Fruit fly (Drosophila melanogaster) whole organism, prepupa: Measurements from ENCODE around the gene Rassf.

Experiments used
- Blimp-1 ChIP-seq: fragments of 200-800 bp; sonication (Bioruptor generic); optimal IDR thresholded peaks from 3 replicates; lab custom pipeline; 2017; ENCODE audit warnings: missing biosample characterization, missing genetic modification characterization, mild to moderate bottlenecking, moderate library complexity, missing genetic modification reagents
- CG10631 ChIP-seq: fragments of 200-800 bp; sonication (Bioruptor generic); optimal IDR thresholded peaks from 2 replicates; lab custom pipeline; 2016; ENCODE audit warnings: missing biosample characterization, missing genetic modification characterization
- CG10669 ChIP-seq: fragments of 200-800 bp; sonication (Bioruptor generic); optimal IDR thresholded peaks from 3 replicates; lab custom pipeline; 2018; ENCODE audit warnings: missing biosample characterization, mild to moderate bottlenecking, missing genetic modification characterization, moderate library complexity
- CG11294 ChIP-seq: fragments of 200-800 bp; sonication (Bioruptor generic); IDR thresholded peaks from 2 replicates; pipeline ENCODE4 v1.3.6; 2022; ENCODE audit warnings: missing biosample characterization, missing genetic modification characterization
- CG11762 ChIP-seq: fragments of 200-800 bp; sonication (Bioruptor generic); optimal IDR thresholded peaks from 3 replicates; lab custom pipeline; 2016; ENCODE audit warnings: missing biosample characterization, missing genetic modification characterization; ENCODE audit not compliant: insufficient read depth
- CG11902 ChIP-seq: fragments of 200-800 bp; sonication (Bioruptor generic); optimal IDR thresholded peaks from 3 replicates; lab custom pipeline; 2016; ENCODE audit warnings: missing biosample characterization, missing genetic modification characterization
- CG15336 ChIP-seq: fragments of 200-800 bp; sonication (Bioruptor generic); IDR thresholded peaks from 2 replicates; pipeline ENCODE4 v1.3.6; 2022; ENCODE audit warnings: missing biosample characterization, missing genetic modification characterization
- CG1621 ChIP-seq: fragments of 200-800 bp; sonication (Bioruptor generic); optimal IDR thresholded peaks from 3 replicates; lab custom pipeline; 2018; ENCODE audit warnings: missing biosample characterization, mild to moderate bottlenecking, missing genetic modification characterization
- CG16779 ChIP-seq: fragments of 200-800 bp; sonication (Bioruptor generic); optimal IDR thresholded peaks from 3 replicates; lab custom pipeline; 2017; ENCODE audit warnings: missing biosample characterization, mild to moderate bottlenecking, missing genetic modification characterization
- CG3032 ChIP-seq: fragments of 200-800 bp; optimal IDR thresholded peaks from 2 replicates; lab custom pipeline; 2019; ENCODE audit warnings: missing biosample characterization, mild to moderate bottlenecking, missing genetic modification characterization, moderate library complexity
- CG32006 ChIP-seq: fragments of 200-800 bp; sonication (Bioruptor generic); optimal IDR thresholded peaks from 3 replicates; lab custom pipeline; 2017; ENCODE audit warnings: missing biosample characterization, mild to moderate bottlenecking, missing genetic modification characterization
- CG3919 ChIP-seq: fragments of 200-800 bp; sonication (Bioruptor generic); optimal IDR thresholded peaks from 3 replicates; lab custom pipeline; 2016; ENCODE audit warnings: missing biosample characterization, missing genetic modification characterization
- CG4318 ChIP-seq: fragments of 200-800 bp; sonication (Bioruptor generic); optimal IDR thresholded peaks from 3 replicates; lab custom pipeline; 2017; ENCODE audit warnings: missing biosample characterization, mild to moderate bottlenecking, missing genetic modification characterization
- CG6276 ChIP-seq: fragments of 200-800 bp; sonication (Bioruptor generic); optimal IDR thresholded peaks from 2 replicates; lab custom pipeline; 2017; ENCODE audit warnings: missing biosample characterization, mild to moderate bottlenecking, missing genetic modification characterization
- CG6792 ChIP-seq: fragments of 200-800 bp; sonication (Bioruptor generic); optimal IDR thresholded peaks from 3 replicates; lab custom pipeline; 2016; ENCODE audit warnings: missing biosample characterization, missing genetic modification characterization
- CG6808 ChIP-seq: fragments of 200-800 bp; sonication (Bioruptor generic); optimal IDR thresholded peaks from 3 replicates; lab custom pipeline; 2017; ENCODE audit warnings: missing biosample characterization, missing genetic modification characterization, mild to moderate bottlenecking, moderate library complexity, missing genetic modification reagents
- CG7368 ChIP-seq: fragments of 200-800 bp; sonication (Bioruptor generic); optimal IDR thresholded peaks from 3 replicates; lab custom pipeline; 2016; ENCODE audit warnings: missing biosample characterization, missing genetic modification characterization
- CG8632 ChIP-seq: fragments of 200-800 bp; sonication (Bioruptor generic); optimal IDR thresholded peaks from 3 replicates; lab custom pipeline; 2016; ENCODE audit warnings: missing biosample characterization, missing genetic modification characterization
- Eip75B ChIP-seq: fragments of 200-800 bp; sonication (Bioruptor generic); optimal IDR thresholded peaks from 3 replicates; lab custom pipeline; 2016; ENCODE audit warnings: missing biosample characterization, missing genetic modification characterization
- Eip78C ChIP-seq: fragments of 200-800 bp; sonication (Bioruptor generic); peaks from one replicate; lab custom pipeline; 2016; ENCODE audit warnings: missing biosample characterization, missing genetic modification characterization
- Eip93F ChIP-seq: fragments of 200-800 bp; sonication (Bioruptor generic); optimal IDR thresholded peaks from 2 replicates; lab custom pipeline; 2016; ENCODE audit warnings: missing biosample characterization, mild to moderate bottlenecking, missing genetic modification characterization
- Ets21C ChIP-seq: fragments of 200-800 bp; sonication (Bioruptor generic); optimal IDR thresholded peaks from 3 replicates; lab custom pipeline; 2016; ENCODE audit warnings: missing biosample characterization, missing genetic modification characterization
- Ets96B ChIP-seq: fragments of 200-800 bp; optimal IDR thresholded peaks from 2 replicates; lab custom pipeline; 2019; ENCODE audit warnings: missing biosample characterization, mild to moderate bottlenecking, missing genetic modification characterization, moderate library complexity
- Hr4 ChIP-seq: fragments of 200-800 bp; sonication (Bioruptor generic); optimal IDR thresholded peaks from 3 replicates; lab custom pipeline; 2016; ENCODE audit warnings: missing biosample characterization, missing genetic modification characterization
- Lpt ChIP-seq: fragments of 200-800 bp; sonication (Bioruptor generic); optimal IDR thresholded peaks from 3 replicates; lab custom pipeline; 2016; ENCODE audit warnings: missing biosample characterization, missing genetic modification characterization
- Met ChIP-seq: fragments of 200-800 bp; sonication (Bioruptor generic); optimal IDR thresholded peaks from 3 replicates; lab custom pipeline; 2016; ENCODE audit warnings: missing biosample characterization, missing genetic modification characterization
- OdsH ChIP-seq: fragments of 200-800 bp; sonication (Bioruptor generic); optimal IDR thresholded peaks from 3 replicates; lab custom pipeline; 2016; ENCODE audit warnings: missing biosample characterization, missing genetic modification characterization
- Smox ChIP-seq: fragments of 200-800 bp; sonication (Bioruptor generic); optimal IDR thresholded peaks from 3 replicates; lab custom pipeline; 2016; ENCODE audit warnings: missing biosample characterization, missing genetic modification characterization
- Sox102F ChIP-seq: fragments of 200-800 bp; sonication (Bioruptor generic); optimal IDR thresholded peaks from 2 replicates; lab custom pipeline; 2016; ENCODE audit warnings: missing biosample characterization, mild to moderate bottlenecking, missing genetic modification characterization
- achi ChIP-seq: fragments of 200-800 bp; sonication (Bioruptor generic); optimal IDR thresholded peaks from 3 replicates; lab custom pipeline; 2016; ENCODE audit warnings: missing biosample characterization, missing genetic modification characterization
- acj6 ChIP-seq: fragments of 200-800 bp; sonication (Bioruptor generic); optimal IDR thresholded peaks from 3 replicates; lab custom pipeline; 2016; ENCODE audit warnings: missing biosample characterization, missing genetic modification characterization
- cyc ChIP-seq: fragments of 200-800 bp; sonication (Bioruptor generic); optimal IDR thresholded peaks from 3 replicates; lab custom pipeline; 2016; ENCODE audit warnings: missing biosample characterization, missing genetic modification characterization
- dac ChIP-seq: fragments of 200-800 bp; sonication (Bioruptor generic); optimal IDR thresholded peaks from 2 replicates; lab custom pipeline; 2017; ENCODE audit warnings: missing biosample characterization, mild to moderate bottlenecking, missing genetic modification characterization
- dsx ChIP-seq: fragments of 200-800 bp; optimal IDR thresholded peaks from 3 replicates; lab custom pipeline; 2019; ENCODE audit warnings: missing biosample characterization, mild to moderate bottlenecking, missing genetic modification characterization, moderate library complexity; ENCODE audit not compliant: poor library complexity, severe bottlenecking
- eg ChIP-seq: fragments of 200-800 bp; sonication (Bioruptor generic); IDR thresholded peaks from 3 replicates; pipeline ENCODE4 v1.3.6; 2022; ENCODE audit warnings: missing biosample characterization, missing genetic modification characterization
- esn ChIP-seq: fragments of 200-800 bp; sonication (Bioruptor generic); optimal IDR thresholded peaks from 2 replicates; lab custom pipeline; 2016; ENCODE audit warnings: missing biosample characterization, mild to moderate bottlenecking, missing genetic modification characterization, moderate library complexity
- fd59A ChIP-seq: fragments of 200-800 bp; sonication (Bioruptor generic); optimal IDR thresholded peaks from 2 replicates; lab custom pipeline; 2017; ENCODE audit warnings: missing biosample characterization, mild to moderate bottlenecking, missing genetic modification characterization, missing genetic modification reagents
- fd85E ChIP-seq: fragments of 200-800 bp; sonication (Bioruptor generic); optimal IDR thresholded peaks from 3 replicates; lab custom pipeline; 2016; ENCODE audit warnings: missing biosample characterization, missing genetic modification characterization
- fkh ChIP-seq: fragments of 200-800 bp; sonication (Bioruptor generic); optimal IDR thresholded peaks from 3 replicates; lab custom pipeline; 2017; ENCODE audit warnings: missing biosample characterization, mild to moderate bottlenecking, missing genetic modification characterization, moderate library complexity
- net ChIP-seq: fragments of 200-800 bp; sonication (Bioruptor generic); optimal IDR thresholded peaks from 3 replicates; lab custom pipeline; 2016; ENCODE audit warnings: missing biosample characterization, missing genetic modification characterization
- pdm3 ChIP-seq: fragments of 200-800 bp; sonication (Bioruptor generic); optimal IDR thresholded peaks from 3 replicates; lab custom pipeline; 2016; ENCODE audit warnings: missing biosample characterization, missing genetic modification characterization
- salr ChIP-seq, 2 experiments: fragments of 200-800 bp; sonication (Bioruptor generic); optimal IDR thresholded peaks; 3 replicates each; lab custom pipeline; 2016 to 2018; ENCODE audit warnings: missing biosample characterization in 2 of 2, missing genetic modification characterization in 2 of 2, mild to moderate bottlenecking in 1 of 2
- spab ChIP-seq: fragments of 200-800 bp; sonication (Bioruptor generic); optimal IDR thresholded peaks from 2 replicates; lab custom pipeline; 2017; ENCODE audit warnings: missing biosample characterization, mild to moderate bottlenecking, missing genetic modification characterization, missing genetic modification reagents
- ss ChIP-seq, 2 experiments: fragments of 200-800 bp; sonication (Bioruptor generic); optimal IDR thresholded peaks; 2 replicates in 1 of 2; 3 replicates in 1 of 2; lab custom pipeline; 2017 to 2018; ENCODE audit warnings: mild to moderate bottlenecking in 2 of 2, missing biosample characterization in 2 of 2, missing genetic modification characterization in 2 of 2, moderate library complexity in 1 of 2
- svp ChIP-seq: fragments of 200-800 bp; sonication (Bioruptor generic); peaks from one replicate; lab custom pipeline; 2016; ENCODE audit warnings: missing biosample characterization, missing genetic modification characterization
- topi ChIP-seq: fragments of 200-800 bp; sonication (Bioruptor generic); optimal IDR thresholded peaks from 3 replicates; lab custom pipeline; 2016; ENCODE audit warnings: missing biosample characterization, missing genetic modification characterization
- vri ChIP-seq: fragments of 200-800 bp; sonication (Bioruptor generic); optimal IDR thresholded peaks from 3 replicates; lab custom pipeline; 2016; ENCODE audit warnings: missing biosample characterization, mild to moderate bottlenecking, missing genetic modification characterization

Rassf gene

dm6 chr3R:23148433-23148832 lies 30.7 kb upstream of the Rassf start (continued):
- no peak for TF ChIP-seq CG4318
- TF ChIP-seq acj6: peak; percentile 37
- peak; percentile 73 for TF ChIP-seq topi (GFP tag; lab: Kevin White, UChicago)
- TF ChIP-seq fkh (GFP tag; lab: Kevin White, UChicago): no peak
- peak; percentile 62 for TF ChIP-seq CG11902
- TF ChIP-seq Met (GFP tag; lab: Kevin White, UChicago): peak; percentile 76
- no peak for TF ChIP-seq Lpt (GFP tag; lab: Kevin White, UChicago)
- TF ChIP-seq dac (GFP tag; lab: Kevin White, UChicago): no peak
- TF ChIP-seq Sox102F (GFP tag; lab: Kevin White, UChicago): peak; percentile 73
- TF ChIP-seq fd59A (GFP tag; lab: Kevin White, UChicago): peak; percentile 56
- peak; percentile 53 for TF ChIP-seq CG3919 (GFP tag; lab: Kevin White, UChicago)
- TF ChIP-seq dsx (GFP tag; lab: Kevin White, UChicago): peak; percentile 75

DNA sequence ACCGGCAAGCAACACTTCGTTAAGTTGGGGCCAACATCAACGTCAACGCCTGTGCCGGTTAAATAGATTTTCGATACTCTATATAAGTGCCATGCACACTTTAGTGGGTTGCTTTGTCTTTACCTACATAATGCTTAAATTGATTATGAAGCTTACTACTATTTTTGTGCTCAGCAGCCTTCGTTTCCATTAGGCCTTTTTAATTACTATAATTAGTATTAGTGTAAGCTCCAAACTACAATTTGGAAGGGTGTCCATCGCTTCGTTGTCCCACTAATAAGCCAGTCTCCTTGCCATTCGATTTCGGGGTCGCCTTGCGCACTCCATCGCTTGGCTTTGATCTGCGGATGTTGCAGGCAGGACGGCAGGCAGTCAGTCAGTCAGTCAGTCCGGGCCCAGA lies 29.9 kb upstream of the Rassf start:
- TF ChIP-seq Eip78C (GFP tag; lab: Kevin White, UChicago): peak; percentile 86
- TF ChIP-seq achi (GFP tag; lab: Kevin White, UChicago): peak; percentile 61
- peak; percentile 53 for TF ChIP-seq CG8632 (GFP tag; lab: Kevin White, UChicago)
- peak; percentile 24 for TF ChIP-seq Lpt (GFP tag; lab: Kevin White, UChicago)
- TF ChIP-seq CG11902: peak; percentile 37
- TF ChIP-seq CG6276 (GFP tag; lab: Kevin White, UChicago): no peak
- TF ChIP-seq fkh (GFP tag; lab: Kevin White, UChicago): no peak
- TF ChIP-seq dsx (GFP tag; lab: Kevin White, UChicago): peak; percentile 66
- peak; percentile 48 for TF ChIP-seq Smox (GFP tag; lab: Kevin White, UChicago)
- TF ChIP-seq CG15336 (GFP tag; lab: Robert Waterston, UW): peak; percentile 60; the same call in 1 of the 2 replicates
- TF ChIP-seq svp (GFP tag; lab: Kevin White, UChicago): peak; percentile 72
- TF ChIP-seq Ets96B (tag; lab: Kevin White, UChicago): peak; percentile 71
- peak; percentile 60 for TF ChIP-seq CG7368 (GFP tag; lab: Kevin White, UChicago)
- peak; percentile 63 for TF ChIP-seq OdsH (GFP tag; lab: Kevin White, UChicago)
- peak in 1 of 2 experiments; percentile 61 for TF ChIP-seq ss (GFP tag; optimal IDR thresholded peaks at IDR 0.05; lab: Kevin White, UChicago)
- peak; percentile 25 for TF ChIP-seq cyc (GFP tag; lab: Kevin White, UChicago)
- TF ChIP-seq CG1621 (tag; lab: Kevin White, UChicago): peak; percentile 73
- peak; percentile 44; the same call in 1 of the 3 replicates for TF ChIP-seq eg (GFP tag; lab: Robert Waterston, UW)
- no peak for TF ChIP-seq Eip93F
- peak; percentile 2 for TF ChIP-seq Hr4
- TF ChIP-seq Ets21C (GFP tag; lab: Kevin White, UChicago): peak; percentile 1
- peak; percentile 85 for TF ChIP-seq CG3032 (tag; lab: Kevin White, UChicago)
- peak; percentile 48 for TF ChIP-seq CG32006 (GFP tag; lab: Kevin White, UChicago)
- TF ChIP-seq spab (GFP tag; lab: Kevin White, UChicago): peak; percentile 67
- peak; percentile 61 for TF ChIP-seq Sox102F (GFP tag; lab: Kevin White, UChicago)
- peak; percentile 33 for TF ChIP-seq vri (GFP tag; lab: Kevin White, UChicago)
- peak; percentile 82 for TF ChIP-seq CG6808
- TF ChIP-seq Eip75B (GFP tag; lab: Kevin White, UChicago): peak; percentile 76
- peak; percentile 38 for TF ChIP-seq net (GFP tag; lab: Kevin White, UChicago)
- peak; percentile 20 to 68 for TF ChIP-seq salr (GFP tag; optimal IDR thresholded peaks at IDR 0.05; lab: Kevin White, UChicago)
- TF ChIP-seq CG6792 (GFP tag; lab: Kevin White, UChicago): peak; percentile 48
- TF ChIP-seq fd85E (GFP tag; lab: Kevin White, UChicago): no peak
- peak; percentile 76 for TF ChIP-seq CG3919 (GFP tag; lab: Kevin White, UChicago)
- no peak for TF ChIP-seq CG11294 (GFP tag; lab: Robert Waterston, UW)
- peak; percentile 12 for TF ChIP-seq CG16779 (tag; lab: Kevin White, UChicago)
- peak; percentile 62 for TF ChIP-seq pdm3 (GFP tag; lab: Kevin White, UChicago)
- peak; percentile 66 for TF ChIP-seq acj6
- no peak for TF ChIP-seq dac (GFP tag; lab: Kevin White, UChicago)
- peak; percentile 62 for TF ChIP-seq topi (GFP tag; lab: Kevin White, UChicago)
- TF ChIP-seq CG10669: peak; percentile 81
- peak; percentile 66 for TF ChIP-seq CG10631 (GFP tag; lab: Kevin White, UChicago)
- peak; percentile 34 for TF ChIP-seq CG11762 (GFP tag; lab: Kevin White, UChicago)
- no peak for TF ChIP-seq CG4318
- peak; percentile 20 for TF ChIP-seq Blimp-1 (GFP tag; lab: Kevin White, UChicago)
- peak; percentile 56 for TF ChIP-seq esn
